Fruit fly (Drosophila melanogaster) whole organism, pupa: ENCODE data around the gene Pect.

Source experiments
- CG10348 ChIP-seq: fragments of 200-800 bp; sonication (Bioruptor generic); IDR thresholded peaks from 2 replicates; pipeline ENCODE4 v1.3.6; 2022; ENCODE audit warnings: missing biosample characterization, missing genetic modification characterization
- CG12605 ChIP-seq: fragments of 200-800 bp; sonication (Bioruptor generic); IDR thresholded peaks from 2 replicates; pipeline ENCODE4 v1.3.6; 2022; ENCODE audit warnings: missing biosample characterization, missing genetic modification characterization
- CG13204 ChIP-seq: fragments of 200-800 bp; sonication (Bioruptor generic); optimal IDR thresholded peaks from 2 replicates; lab custom pipeline; 2018; ENCODE audit warnings: missing biosample characterization, mild to moderate bottlenecking, missing genetic modification characterization, moderate library complexity
- CG14655 ChIP-seq: fragments of 200-800 bp; sonication (Bioruptor generic); optimal IDR thresholded peaks from 3 replicates; lab custom pipeline; 2017; ENCODE audit warnings: mild to moderate bottlenecking, missing biosample characterization, missing genetic modification reagents, missing genetic modification characterization
- CG15710 ChIP-seq: fragments of 200-800 bp; sonication (Bioruptor generic); optimal IDR thresholded peaks from 2 replicates; lab custom pipeline; 2018; ENCODE audit warnings: missing biosample characterization, mild to moderate bottlenecking, missing genetic modification characterization, moderate library complexity
- CG17806 ChIP-seq: fragments of 200-800 bp; sonication (Bioruptor generic); optimal IDR thresholded peaks from 2 replicates; lab custom pipeline; 2018; ENCODE audit warnings: missing biosample characterization, mild to moderate bottlenecking, missing genetic modification characterization, moderate library complexity
- CG32121 ChIP-seq: fragments of 200-800 bp; sonication (Bioruptor generic); IDR thresholded peaks from 2 replicates; pipeline ENCODE4 v1.3.6; 2022; ENCODE audit warnings: missing biosample characterization, missing genetic modification characterization
- CG34367 ChIP-seq: fragments of 200-800 bp; sonication (Bioruptor generic); optimal IDR thresholded peaks from 2 replicates; lab custom pipeline; 2018; ENCODE audit warnings: missing biosample characterization, mild to moderate bottlenecking, missing genetic modification characterization
- CG4496 ChIP-seq: fragments of 200-800 bp; sonication (Bioruptor generic); IDR thresholded peaks from 3 replicates; pipeline ENCODE4 v1.3.6; 2022; ENCODE audit warnings: missing biosample characterization, missing genetic modification characterization
- CG8159 ChIP-seq: fragments of 200-800 bp; sonication (Bioruptor generic); optimal IDR thresholded peaks from 3 replicates; lab custom pipeline; 2018; ENCODE audit warnings: missing biosample characterization, mild to moderate bottlenecking, missing genetic modification characterization, moderate library complexity
- CG8301 ChIP-seq: fragments of 200-800 bp; sonication (Bioruptor generic); optimal IDR thresholded peaks from 2 replicates; lab custom pipeline; 2018; ENCODE audit warnings: missing biosample characterization, mild to moderate bottlenecking, missing genetic modification characterization
- CG9948 ChIP-seq: fragments of 200-800 bp; sonication (Bioruptor generic); optimal IDR thresholded peaks from 2 replicates; lab custom pipeline; 2018; ENCODE audit warnings: missing biosample characterization, mild to moderate bottlenecking, missing genetic modification characterization, moderate library complexity
- D1 ChIP-seq: fragments of 200-800 bp; sonication (Bioruptor generic); optimal IDR thresholded peaks from 2 replicates; lab custom pipeline; 2018; ENCODE audit warnings: missing biosample characterization, mild to moderate bottlenecking, missing genetic modification characterization, moderate library complexity
- EcR ChIP-seq: fragments of 200-800 bp; sonication (Bioruptor generic); optimal IDR thresholded peaks from 3 replicates; lab custom pipeline; 2019; ENCODE audit warnings: missing biosample characterization, missing genetic modification characterization, mild to moderate bottlenecking, moderate library complexity, missing genetic modification reagents
- Ets98B ChIP-seq: fragments of 200-800 bp; sonication (Bioruptor generic); IDR thresholded peaks from 2 replicates; pipeline ENCODE4 v1.3.6; 2022; ENCODE audit warnings: missing biosample characterization, missing genetic modification characterization
- Pif1A ChIP-seq: fragments of 200-800 bp; sonication (Bioruptor generic); optimal IDR thresholded peaks from 3 replicates; lab custom pipeline; 2016; ENCODE audit warnings: missing biosample characterization, missing genetic modification characterization
- Pif1B ChIP-seq: fragments of 200-800 bp; sonication (Bioruptor generic); optimal IDR thresholded peaks from 3 replicates; lab custom pipeline; 2016; ENCODE audit warnings: missing biosample characterization, missing genetic modification characterization
- Snoo ChIP-seq: fragments of 200-800 bp; sonication (Bioruptor generic); optimal IDR thresholded peaks from 3 replicates; lab custom pipeline; 2017; ENCODE audit warnings: missing biosample characterization, mild to moderate bottlenecking, missing genetic modification characterization, inconsistent platforms
- fd96Ca ChIP-seq: fragments of 200-800 bp; sonication (Bioruptor generic); IDR thresholded peaks from 3 replicates; pipeline ENCODE4 v1.3.6; 2022; ENCODE audit warnings: missing biosample characterization, missing genetic modification characterization
- gl ChIP-seq: fragments of 200-800 bp; sonication (Bioruptor generic); optimal IDR thresholded peaks from 2 replicates; lab custom pipeline; 2018; ENCODE audit warnings: missing biosample characterization, mild to moderate bottlenecking, missing genetic modification characterization
- rn ChIP-seq: fragments of 200-800 bp; sonication (Bioruptor generic); IDR thresholded peaks from 2 replicates; pipeline ENCODE4 v1.3.6; 2022; ENCODE audit warnings: missing biosample characterization, missing genetic modification characterization

Pect gene

dm6 chr2L:13229388-13229882, 25.9 kb downstream of the Pect start, which contains the start of gene CG16815:
Gene CG16815 (plus strand): TSS chr2L:13229832.
- TF ChIP-seq CG12605 (GFP tag; lab: Robert Waterston, UW) = no peak
- no peak for TF ChIP-seq Pif1A
- TF ChIP-seq CG10348 (GFP tag; lab: Robert Waterston, UW) = no peak
- no peak for TF ChIP-seq CG34367
- TF ChIP-seq CG13204 = no peak
- TF ChIP-seq Ets98B = no peak
- TF ChIP-seq CG9948 (tag; lab: Kevin White, UChicago) = no peak
- no peak for TF ChIP-seq CG14655 (GFP tag; lab: Kevin White, UChicago)
- no peak for TF ChIP-seq EcR (GFP tag; lab: Kevin White, UChicago)
- TF ChIP-seq, all 21 proteins: peak for 0

- TF ChIP-seq CG13204 (no peak), CG9948 (tag; lab: Kevin White, UChicago) (no peak), rn (GFP tag; lab: Robert Waterston, UW) (no peak), D1 (tag; lab: Kevin White, UChicago) (no peak), fd96Ca (no peak), EcR (GFP tag; lab: Kevin White, UChicago) (no peak)
Observed at dm6 chr2L:13231739-13232138, 28.2 kb downstream of the Pect start, which contains the start of gene Prosalpha6T. Gene Prosalpha6T (plus strand): TSS chr2L:13232039.

dm6 chr2L:13234610-13235489, 31.3 kb downstream of the Pect start, which contains the start of gene Mabi:
Gene Mabi (minus strand): TSS chr2L:13234660.
- TF ChIP-seq CG13204 = no peak
- no peak for TF ChIP-seq CG8301 (tag; lab: Kevin White, UChicago)
- TF ChIP-seq D1 (tag; lab: Kevin White, UChicago) = no peak
- TF ChIP-seq CG14655 (GFP tag; lab: Kevin White, UChicago) = no peak
- no peak for TF ChIP-seq Pif1A
- TF ChIP-seq Snoo (tag; lab: Kevin White, UChicago) = no peak
- TF ChIP-seq CG32121 = no peak
- no peak for TF ChIP-seq rn (GFP tag; lab: Robert Waterston, UW)
- no peak for TF ChIP-seq CG12605 (GFP tag; lab: Robert Waterston, UW)
- no peak for TF ChIP-seq CG10348 (GFP tag; lab: Robert Waterston, UW)
- TF ChIP-seq CG4496 (GFP tag; lab: Robert Waterston, UW) = no peak
- TF ChIP-seq CG34367 = no peak
- TF ChIP-seq Ets98B = no peak
- TF ChIP-seq CG15710 (tag; lab: Kevin White, UChicago) = no peak
- TF ChIP-seq EcR (GFP tag; lab: Kevin White, UChicago) = no peak
- no peak for TF ChIP-seq CG17806 (tag; lab: Kevin White, UChicago)
- TF ChIP-seq fd96Ca = no peak
- TF ChIP-seq CG9948 (tag; lab: Kevin White, UChicago) = no peak

dm6 chr2L:13236194-13236593, 32.6 kb downstream of the Pect start, which contains the start of gene Jhbp14:
Gene Jhbp14 (plus strand): TSS chr2L:13236494.
- no peak for TF ChIP-seq Snoo (tag; lab: Kevin White, UChicago)
- TF ChIP-seq CG8301 (tag; lab: Kevin White, UChicago) = no peak
- no peak for TF ChIP-seq CG12605 (GFP tag; lab: Robert Waterston, UW)
- no peak for TF ChIP-seq D1 (tag; lab: Kevin White, UChicago)
- no peak for TF ChIP-seq CG4496 (GFP tag; lab: Robert Waterston, UW)
- no peak for TF ChIP-seq CG15710 (tag; lab: Kevin White, UChicago)
- no peak for TF ChIP-seq fd96Ca
- no peak for TF ChIP-seq Pif1B (GFP tag; lab: Kevin White, UChicago)
- no peak for TF ChIP-seq CG34367
- TF ChIP-seq CG17806 (tag; lab: Kevin White, UChicago) = no peak
- TF ChIP-seq gl = no peak
- no peak for TF ChIP-seq CG8159
- no peak for TF ChIP-seq CG10348 (GFP tag; lab: Robert Waterston, UW)
- no peak for TF ChIP-seq Pif1A
- no peak for TF ChIP-seq rn (GFP tag; lab: Robert Waterston, UW)
- no peak for TF ChIP-seq CG9948 (tag; lab: Kevin White, UChicago)
- no peak for TF ChIP-seq Ets98B

- TF ChIP-seq Ets98B (no peak), Pif1B (GFP tag; lab: Kevin White, UChicago) (no peak), CG17806 (tag; lab: Kevin White, UChicago) (no peak), CG34367 (no peak), CG15710 (tag; lab: Kevin White, UChicago) (no peak), gl (no peak), Snoo (tag; lab: Kevin White, UChicago) (no peak), CG9948 (tag; lab: Kevin White, UChicago) (no peak), CG8159 (no peak), EcR (GFP tag; lab: Kevin White, UChicago) (no peak), CG8301 (tag; lab: Kevin White, UChicago) (no peak), CG13204 (no peak), CG14655 (GFP tag; lab: Kevin White, UChicago) (no peak), fd96Ca (no peak), D1 (tag; lab: Kevin White, UChicago) (no peak), Pif1A (no peak), CG10348 (GFP tag; lab: Robert Waterston, UW) (no peak)
Observed at dm6 chr2L:13239689-13240088, 36.1 kb downstream of the Pect start, which contains the start of gene Jhbp13. Gene Jhbp13 (plus strand): TSS chr2L:13239989.
